Worm (Caenorhabditis elegans) whole organism, late embryonic: ENCODE results near the gene ZC443.4.

Experiments used
- C08G9.2 ChIP-seq: sonication (generic microtip); optimal IDR thresholded peaks from 2 replicates; lab custom pipeline; 2016; ENCODE audit warnings: mild to moderate bottlenecking, missing genetic modification characterization, moderate library complexity, missing compliant biosample characterization
- C38D4.7 ChIP-seq: fragments of 200-800 bp; sonication (Bioruptor generic); optimal IDR thresholded peaks from 2 replicates; lab custom pipeline; 2018; ENCODE audit warnings: mild to moderate bottlenecking, missing genetic modification characterization, moderate library complexity, missing compliant biosample characterization
- F13H6.1 ChIP-seq: sonication (generic microtip); optimal IDR thresholded peaks from 2 replicates; lab custom pipeline; 2016; ENCODE audit warnings: missing genetic modification characterization, missing compliant biosample characterization
- K02D7.2 ChIP-seq: sonication (generic microtip); optimal IDR thresholded peaks from 2 replicates; lab custom pipeline; 2017; ENCODE audit warnings: mild to moderate bottlenecking, missing genetic modification characterization, missing compliant biosample characterization
- T23F11.4 ChIP-seq: fragments of 200-800 bp; sonication (Bioruptor generic); optimal IDR thresholded peaks from 2 replicates; lab custom pipeline; 2018; ENCODE audit warnings: mild to moderate bottlenecking, missing genetic modification characterization, missing compliant biosample characterization
- Y22D7AL.16 ChIP-seq: sonication (generic microtip); optimal IDR thresholded peaks from 2 replicates; lab custom pipeline; 2016; ENCODE audit warnings: missing genetic modification characterization, missing compliant biosample characterization
- ahr-1 ChIP-seq: sonication (generic microtip); optimal IDR thresholded peaks from 2 replicates; lab custom pipeline; 2016; ENCODE audit warnings: missing genetic modification characterization, missing compliant biosample characterization
- ama-1 ChIP-seq: fragments of 150-350 bp; optimal IDR thresholded peaks from 2 replicates; lab custom pipeline; 2014
- ceh-14 ChIP-seq: sonication (generic microtip); optimal IDR thresholded peaks from 2 replicates; lab custom pipeline; 2016; ENCODE audit warnings: missing genotype, missing genetic modification characterization, missing compliant biosample characterization
- ceh-2 ChIP-seq: sonication (generic microtip); optimal IDR thresholded peaks from 2 replicates; lab custom pipeline; 2016; ENCODE audit warnings: missing genotype, missing genetic modification characterization, missing compliant biosample characterization
- ceh-22 ChIP-seq: sonication (generic microtip); optimal IDR thresholded peaks from 2 replicates; lab custom pipeline; 2017; ENCODE audit warnings: missing biosample characterization, missing genetic modification characterization
- ceh-30 ChIP-seq: fragments of 150-350 bp; optimal IDR thresholded peaks from 2 replicates; lab custom pipeline; 2014; ENCODE audit warnings: missing biosample characterization, missing genetic modification characterization
- ceh-34 ChIP-seq: sonication (generic microtip); optimal IDR thresholded peaks from 2 replicates; lab custom pipeline; 2016; ENCODE audit warnings: mild to moderate bottlenecking, missing genetic modification characterization, missing compliant biosample characterization
- ceh-45 ChIP-seq: fragments of 200-800 bp; sonication (Bioruptor generic); IDR thresholded peaks from 2 replicates; pipeline ENCODE4 v1.3.6; 2022; ENCODE audit warnings: missing genetic modification reagents, missing genetic modification characterization, missing compliant biosample characterization
- ceh-48 ChIP-seq: sonication (generic microtip); optimal IDR thresholded peaks from 2 replicates; lab custom pipeline; 2016; ENCODE audit warnings: missing genetic modification characterization, inconsistent platforms, missing compliant biosample characterization
- ceh-6 ChIP-seq: fragments of 200-800 bp; sonication (Bioruptor generic); optimal IDR thresholded peaks from 2 replicates; lab custom pipeline; 2018; ENCODE audit warnings: mild to moderate bottlenecking, missing genetic modification characterization, missing compliant biosample characterization
- ceh-9 ChIP-seq: sonication (generic microtip); optimal IDR thresholded peaks from 2 replicates; lab custom pipeline; 2016; ENCODE audit warnings: mild to moderate bottlenecking, missing genetic modification characterization, inconsistent platforms, missing compliant biosample characterization
- che-1 ChIP-seq: sonication (generic microtip); optimal IDR thresholded peaks from 2 replicates; lab custom pipeline; 2016; ENCODE audit warnings: mild to moderate bottlenecking, missing genetic modification characterization, missing compliant biosample characterization
- dmd-4 ChIP-seq: sonication (generic microtip); optimal IDR thresholded peaks from 2 replicates; lab custom pipeline; 2016; ENCODE audit warnings: borderline replicate concordance, missing genetic modification characterization, missing compliant biosample characterization
- dve-1 ChIP-seq: sonication (generic microtip); optimal IDR thresholded peaks from 2 replicates; lab custom pipeline; 2017; ENCODE audit warnings: antibody characterized with exemption, mild to moderate bottlenecking, missing genetic modification characterization, missing compliant biosample characterization
- elt-2 ChIP-seq: sonication (generic microtip); optimal IDR thresholded peaks from 2 replicates; lab custom pipeline; 2016; ENCODE audit warnings: missing genetic modification reagents, missing genetic modification characterization, missing compliant biosample characterization
- elt-4 ChIP-seq: sonication (generic microtip); optimal IDR thresholded peaks from 2 replicates; lab custom pipeline; 2016; ENCODE audit warnings: missing genetic modification characterization, missing compliant biosample characterization
- eyg-1 ChIP-seq: sonication (generic microtip); optimal IDR thresholded peaks from 2 replicates; lab custom pipeline; 2016; ENCODE audit warnings: missing genotype, missing genetic modification characterization, missing compliant biosample characterization
- fax-1 ChIP-seq: sonication (generic microtip); optimal IDR thresholded peaks from 2 replicates; lab custom pipeline; 2016; ENCODE audit warnings: missing genotype, missing genetic modification characterization, missing compliant biosample characterization
- fkh-10 ChIP-seq: fragments of 150-350 bp; optimal IDR thresholded peaks from 2 replicates; lab custom pipeline; 2014; ENCODE audit warnings: missing biosample characterization, missing genetic modification reagents, missing genetic modification characterization
- fkh-6 ChIP-seq: sonication (generic microtip); optimal IDR thresholded peaks from 2 replicates; lab custom pipeline; 2016; ENCODE audit warnings: missing genetic modification characterization, missing compliant biosample characterization
- gmeb-2 ChIP-seq: sonication (generic microtip); optimal IDR thresholded peaks from 2 replicates; lab custom pipeline; 2016; ENCODE audit warnings: missing genetic modification characterization, inconsistent platforms, missing compliant biosample characterization
- hlh-13 ChIP-seq: fragments of 200-800 bp; sonication (Bioruptor generic); optimal IDR thresholded peaks from 2 replicates; lab custom pipeline; 2018; ENCODE audit warnings: mild to moderate bottlenecking, missing genetic modification characterization, missing compliant biosample characterization
- hlh-15 ChIP-seq: sonication (generic microtip); optimal IDR thresholded peaks from 2 replicates; lab custom pipeline; 2016; ENCODE audit warnings: missing genetic modification characterization, missing compliant biosample characterization
- hlh-6 ChIP-seq: sonication (generic microtip); optimal IDR thresholded peaks from 2 replicates; lab custom pipeline; 2016; ENCODE audit warnings: missing genotype, missing genetic modification characterization, missing compliant biosample characterization
- madf-2 ChIP-seq: sonication (generic microtip); optimal IDR thresholded peaks from 2 replicates; lab custom pipeline; 2017; ENCODE audit warnings: missing genetic modification characterization, missing compliant biosample characterization
- mec-3 ChIP-seq: sonication (generic microtip); optimal IDR thresholded peaks from 2 replicates; lab custom pipeline; 2016; ENCODE audit warnings: borderline replicate concordance, missing genetic modification characterization, missing compliant biosample characterization
- nhr-11 ChIP-seq: fragments of 150-350 bp; optimal IDR thresholded peaks from 2 replicates; lab custom pipeline; 2014; ENCODE audit warnings: missing biosample characterization, missing genetic modification characterization
- nhr-232 ChIP-seq: sonication (generic microtip); optimal IDR thresholded peaks from 2 replicates; lab custom pipeline; 2016; ENCODE audit warnings: missing genetic modification characterization, missing compliant biosample characterization
- npax-4 ChIP-seq: sonication (generic microtip); optimal IDR thresholded peaks from 2 replicates; lab custom pipeline; 2016; ENCODE audit warnings: missing genetic modification characterization, missing compliant biosample characterization
- pat-9 ChIP-seq: fragments of 200-800 bp; sonication (Bioruptor generic); optimal IDR thresholded peaks from 2 replicates; lab custom pipeline; 2018; ENCODE audit warnings: mild to moderate bottlenecking, missing genetic modification characterization, moderate library complexity, missing compliant biosample characterization
- pax-1 ChIP-seq: fragments of 150-350 bp; optimal IDR thresholded peaks from 2 replicates; lab custom pipeline; 2014; ENCODE audit warnings: missing biosample characterization, missing genetic modification characterization
- pha-2 ChIP-seq: sonication (generic microtip); optimal IDR thresholded peaks from 2 replicates; lab custom pipeline; 2017; ENCODE audit warnings: mild to moderate bottlenecking, missing genetic modification characterization, missing compliant biosample characterization
- pha-4 ChIP-seq: fragments of 150-350 bp; optimal IDR thresholded peaks from 2 replicates; lab custom pipeline; 2018; ENCODE audit warnings: missing biosample characterization, missing genetic modification reagents, missing genetic modification characterization
- pqm-1 ChIP-seq: sonication (generic microtip); optimal IDR thresholded peaks from 2 replicates; lab custom pipeline; 2016; ENCODE audit warnings: missing genetic modification characterization, missing compliant biosample characterization
- pros-1 ChIP-seq: fragments of 150-350 bp; optimal IDR thresholded peaks from 2 replicates; lab custom pipeline; 2014; ENCODE audit warnings: missing biosample characterization, missing genetic modification reagents, missing genetic modification characterization
- ref-2 ChIP-seq: sonication (generic microtip); optimal IDR thresholded peaks from 2 replicates; lab custom pipeline; 2016; ENCODE audit warnings: missing genetic modification characterization, missing compliant biosample characterization
- rnt-1 ChIP-seq: sonication (generic microtip); optimal IDR thresholded peaks from 2 replicates; lab custom pipeline; 2016; ENCODE audit warnings: missing genetic modification characterization, missing compliant biosample characterization
- sox-4 ChIP-seq: sonication (generic microtip); optimal IDR thresholded peaks from 2 replicates; lab custom pipeline; 2017; ENCODE audit warnings: mild to moderate bottlenecking, missing genetic modification characterization, inconsistent platforms, missing compliant biosample characterization
- syd-9 ChIP-seq: sonication (generic microtip); optimal IDR thresholded peaks from 2 replicates; lab custom pipeline; 2016; ENCODE audit warnings: mild to moderate bottlenecking, missing genetic modification characterization, moderate library complexity, missing compliant biosample characterization
- tbx-2 ChIP-seq: sonication (generic microtip); optimal IDR thresholded peaks from 2 replicates; lab custom pipeline; 2016; ENCODE audit warnings: missing genetic modification characterization, missing compliant biosample characterization
- tbx-7 ChIP-seq: sonication (generic microtip); optimal IDR thresholded peaks from 2 replicates; lab custom pipeline; 2016; ENCODE audit warnings: missing genotype, missing genetic modification characterization, missing compliant biosample characterization
- unc-42 ChIP-seq: sonication (generic microtip); optimal IDR thresholded peaks from 2 replicates; lab custom pipeline; 2016; ENCODE audit warnings: missing genotype, missing genetic modification characterization, missing compliant biosample characterization
- unc-55 ChIP-seq: sonication (generic microtip); optimal IDR thresholded peaks from 2 replicates; lab custom pipeline; 2017; ENCODE audit warnings: missing biosample characterization, missing genetic modification reagents, missing genetic modification characterization
- zip-5 ChIP-seq: sonication (generic microtip); optimal IDR thresholded peaks from 2 replicates; lab custom pipeline; 2016; ENCODE audit warnings: missing genetic modification characterization, missing compliant biosample characterization
- ztf-16 ChIP-seq: sonication (generic microtip); optimal IDR thresholded peaks from 2 replicates; lab custom pipeline; 2017; ENCODE audit warnings: missing genetic modification characterization, missing compliant biosample characterization

Gene ZC443.4

DNA sequence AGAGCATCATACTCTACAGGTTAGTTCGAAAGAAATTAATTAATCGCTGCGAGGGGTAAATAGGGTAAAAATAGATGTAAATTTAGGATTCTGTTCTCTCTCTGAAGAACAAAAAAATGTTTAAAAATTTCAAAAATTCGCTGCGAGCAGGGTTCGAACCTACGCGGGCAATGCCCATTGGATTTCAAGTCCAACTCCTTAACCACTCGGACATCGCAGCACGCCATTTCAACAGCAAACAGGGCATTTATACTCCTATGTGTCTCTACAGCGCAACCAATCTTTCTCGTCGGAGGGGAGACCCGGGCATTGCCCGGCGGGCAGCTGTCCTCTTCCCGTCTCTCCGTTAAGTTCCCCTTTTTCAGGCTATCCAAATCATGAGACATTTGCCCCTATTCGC is 39.4 kb downstream of the ZC443.4 start (continued):
- TF ChIP-seq pqm-1 (tag; lab: Kevin White, UChicago): peak; percentile 78
- TF ChIP-seq rnt-1 (tag; lab: Kevin White, UChicago): peak; percentile 69
- peak; percentile 88 for TF ChIP-seq fax-1 (tag; lab: Kevin White, UChicago)
- TF ChIP-seq hlh-13 (GFP tag; lab: Kevin White, UChicago): peak; percentile 80
- no peak for TF ChIP-seq unc-55
- peak; percentile 92 for TF ChIP-seq gmeb-2 (tag; lab: Kevin White, UChicago)
- TF ChIP-seq nhr-232 (tag; lab: Kevin White, UChicago): peak; percentile 89
- TF ChIP-seq tbx-2: peak; percentile 85
- peak; percentile 88 for TF ChIP-seq K02D7.2
- TF ChIP-seq dmd-4: peak; percentile 80
- TF ChIP-seq ceh-30 (tag; lab: Kevin White, UChicago): peak; percentile 38
- TF ChIP-seq sox-4: peak; percentile 94
- TF ChIP-seq ceh-2 (tag; lab: Kevin White, UChicago): peak; percentile 82
- TF ChIP-seq C38D4.7 (GFP tag; lab: Kevin White, UChicago): peak; percentile 89
- TF ChIP-seq npax-4 (tag; lab: Kevin White, UChicago): peak; percentile 76
- TF ChIP-seq eyg-1 (tag; lab: Kevin White, UChicago): peak; percentile 83
- TF ChIP-seq pha-4 (tag; lab: Kevin White, UChicago): no peak
- peak; percentile 90 for TF ChIP-seq che-1 (tag; lab: Kevin White, UChicago)
- TF ChIP-seq dve-1: peak; percentile 81
- TF ChIP-seq T23F11.4 (GFP tag; lab: Kevin White, UChicago): peak; percentile 90
- TF ChIP-seq ceh-34 (tag; lab: Kevin White, UChicago): peak; percentile 89
- no peak for TF ChIP-seq pros-1 (tag; lab: Kevin White, UChicago)
- TF ChIP-seq pat-9 (tag; lab: Kevin White, UChicago): peak; percentile 87
- peak; percentile 88 for TF ChIP-seq ceh-14 (tag; lab: Kevin White, UChicago)
- peak; percentile 86 for TF ChIP-seq hlh-15 (tag; lab: Kevin White, UChicago)
- peak; percentile 91 for TF ChIP-seq madf-2 (tag; lab: Kevin White, UChicago)
- TF ChIP-seq ztf-16: peak; percentile 91
- TF ChIP-seq ahr-1 (tag; lab: Kevin White, UChicago): peak; percentile 67
- peak; percentile 84 for TF ChIP-seq ceh-9
- TF ChIP-seq syd-9 (tag; lab: Kevin White, UChicago): peak; percentile 92
- TF ChIP-seq tbx-7 (tag; lab: Kevin White, UChicago): no peak
- peak; percentile 77 for TF ChIP-seq ceh-48 (tag; lab: Kevin White, UChicago)
- TF ChIP-seq mec-3: no peak
- TF ChIP-seq Y22D7AL.16 (tag; lab: Kevin White, UChicago): peak; percentile 93
- peak; percentile 68 for TF ChIP-seq unc-42 (tag; lab: Kevin White, UChicago)
- peak; percentile 96 for TF ChIP-seq ceh-45 (GFP tag; lab: Robert Waterston, UW)
- TF ChIP-seq pha-2: peak; percentile 92
- TF ChIP-seq ref-2 (tag; lab: Kevin White, UChicago): peak; percentile 91
- TF ChIP-seq, all 69 proteins: peak for 61

DNA sequence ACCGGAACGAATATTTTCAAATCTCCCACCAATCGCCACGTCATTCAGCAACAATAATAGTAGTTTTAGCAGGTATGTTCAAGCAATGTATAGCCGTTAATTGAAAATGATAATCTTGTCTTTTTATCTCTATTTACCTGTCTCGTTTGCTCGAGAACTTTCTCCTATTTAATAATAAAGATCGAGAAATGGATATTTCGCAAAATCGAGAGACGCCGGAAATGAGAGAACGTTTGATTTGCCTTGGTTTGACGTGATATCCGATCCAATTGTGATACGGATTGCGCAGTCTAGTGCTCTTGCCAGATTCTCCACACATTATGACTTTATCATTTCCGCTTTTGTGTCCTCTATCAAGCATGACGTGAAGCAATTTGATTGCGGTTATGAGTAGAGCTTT is 45.8 kb downstream of the ZC443.4 start:
- TF ChIP-seq pha-4 (tag; lab: Kevin White, UChicago) (no peak), fkh-6 (tag; lab: Kevin White, UChicago) (no peak), ceh-22 (no peak), elt-2 (no peak), Y22D7AL.16 (tag; lab: Kevin White, UChicago) (no peak), fkh-10 (GFP tag; lab: Kevin White, UChicago) (no peak), hlh-6 (tag; lab: Kevin White, UChicago) (no peak), C08G9.2 (tag; lab: Kevin White, UChicago) (no peak), hlh-13 (GFP tag; lab: Kevin White, UChicago) (no peak), ceh-6 (GFP tag; lab: Kevin White, UChicago) (no peak), ama-1 (no peak), mec-3 (no peak), F13H6.1 (tag; lab: Kevin White, UChicago) (no peak), dve-1 (no peak), pax-1 (no peak), nhr-11 (no peak), zip-5 (no peak), ztf-16 (no peak), elt-4 (tag; lab: Kevin White, UChicago) (no peak)
